Worm (Caenorhabditis elegans) whole organism, late embryonic: Measurements from ENCODE around the gene rom-2.

ENCODE experiments used
- C08G9.2 ChIP-seq: sonication (generic microtip); optimal IDR thresholded peaks from 2 replicates; lab custom pipeline; 2016; ENCODE audit warnings: mild to moderate bottlenecking, missing genetic modification characterization, moderate library complexity, missing compliant biosample characterization
- F13H6.1 ChIP-seq: sonication (generic microtip); optimal IDR thresholded peaks from 2 replicates; lab custom pipeline; 2016; ENCODE audit warnings: missing genetic modification characterization, missing compliant biosample characterization
- ceh-30 ChIP-seq: fragments of 150-350 bp; optimal IDR thresholded peaks from 2 replicates; lab custom pipeline; 2014; ENCODE audit warnings: missing biosample characterization, missing genetic modification characterization
- eyg-1 ChIP-seq: sonication (generic microtip); optimal IDR thresholded peaks from 2 replicates; lab custom pipeline; 2016; ENCODE audit warnings: missing genotype, missing genetic modification characterization, missing compliant biosample characterization
- hlh-6 ChIP-seq: sonication (generic microtip); optimal IDR thresholded peaks from 2 replicates; lab custom pipeline; 2016; ENCODE audit warnings: missing genotype, missing genetic modification characterization, missing compliant biosample characterization
- hlh-8 ChIP-seq: sonication (generic microtip); optimal IDR thresholded peaks from 2 replicates; lab custom pipeline; 2016; ENCODE audit warnings: missing genotype, missing genetic modification characterization, missing compliant biosample characterization
- madf-2 ChIP-seq: sonication (generic microtip); optimal IDR thresholded peaks from 2 replicates; lab custom pipeline; 2017; ENCODE audit warnings: missing genetic modification characterization, missing compliant biosample characterization
- nhr-232 ChIP-seq: sonication (generic microtip); optimal IDR thresholded peaks from 2 replicates; lab custom pipeline; 2016; ENCODE audit warnings: missing genetic modification characterization, missing compliant biosample characterization
- pha-4 ChIP-seq: fragments of 150-350 bp; optimal IDR thresholded peaks from 2 replicates; lab custom pipeline; 2018; ENCODE audit warnings: missing biosample characterization, missing genetic modification reagents, missing genetic modification characterization
- ref-2 ChIP-seq: sonication (generic microtip); optimal IDR thresholded peaks from 2 replicates; lab custom pipeline; 2016; ENCODE audit warnings: missing genetic modification characterization, missing compliant biosample characterization
- rnt-1 ChIP-seq: sonication (generic microtip); optimal IDR thresholded peaks from 2 replicates; lab custom pipeline; 2016; ENCODE audit warnings: missing genetic modification characterization, missing compliant biosample characterization

DNA sequence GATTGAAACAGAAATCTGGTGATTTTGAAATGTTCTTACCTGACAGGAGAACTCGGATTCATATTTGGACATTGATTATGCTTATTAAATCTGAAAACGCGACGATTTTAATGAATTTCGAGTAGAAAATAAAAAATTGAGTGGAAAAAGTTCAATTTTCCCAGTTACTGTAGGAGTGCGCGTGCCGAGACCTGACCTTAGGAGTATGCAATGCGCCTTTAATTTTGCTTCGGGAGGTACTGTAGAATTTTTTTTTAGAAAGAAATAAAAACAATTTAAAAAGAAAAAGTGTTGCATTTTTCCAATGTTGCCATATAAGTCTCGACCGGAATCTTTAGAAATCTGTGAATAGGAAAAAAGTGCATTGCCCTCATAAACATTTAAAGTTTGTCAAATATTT is 29.5 kb downstream of the rom-2 start, which contains the start of gene C48B4.11:
- TF ChIP-seq pha-4 (tag; lab: Kevin White, UChicago) (no peak), madf-2 (tag; lab: Kevin White, UChicago) (no peak), nhr-232 (tag; lab: Kevin White, UChicago) (no peak), eyg-1 (tag; lab: Kevin White, UChicago) (no peak), rnt-1 (tag; lab: Kevin White, UChicago) (no peak), hlh-6 (tag; lab: Kevin White, UChicago) (no peak), hlh-8 (tag; lab: Kevin White, UChicago) (no peak), C08G9.2 (no peak), F13H6.1 (tag; lab: Kevin White, UChicago) (no peak), ref-2 (tag; lab: Kevin White, UChicago) (no peak), ceh-30 (tag; lab: Kevin White, UChicago) (no peak)
